Worm (Caenorhabditis elegans) whole organism, L1 larva: ENCODE results near the gene sam-10.

Experiments used
- C16A3.4 ChIP-seq: fragments of 150-350 bp; optimal IDR thresholded peaks from 2 replicates; lab custom pipeline; 2014; ENCODE audit warnings: missing biosample characterization, missing genetic modification characterization
- Y116A8C.19 ChIP-seq: sonication (generic microtip); optimal IDR thresholded peaks from 2 replicates; lab custom pipeline; 2016; ENCODE audit warnings: missing compliant biosample characterization, missing genetic modification characterization, borderline replicate concordance
- aha-1 ChIP-seq: fragments of 150-350 bp; optimal IDR thresholded peaks from 2 replicates; lab custom pipeline; 2014; ENCODE audit warnings: missing biosample characterization, missing genetic modification characterization
- alr-1 ChIP-seq: fragments of 200-800 bp; sonication (Bioruptor generic); optimal IDR thresholded peaks from 2 replicates; lab custom pipeline; 2018; ENCODE audit warnings: borderline replicate concordance, mild to moderate bottlenecking, missing genetic modification characterization, missing compliant biosample characterization
- ceh-8 ChIP-seq: fragments of 200-800 bp; sonication (Bioruptor generic); optimal IDR thresholded peaks from 2 replicates; lab custom pipeline; 2018; ENCODE audit warnings: mild to moderate bottlenecking, missing genetic modification characterization, moderate library complexity, missing compliant biosample characterization
- ceh-88 ChIP-seq: fragments of 200-800 bp; sonication (Bioruptor generic); IDR thresholded peaks from 2 replicates; pipeline ENCODE4 v1.3.6; 2022; ENCODE audit warnings: missing genetic modification characterization, missing compliant biosample characterization
- ces-1 ChIP-seq: fragments of 150-350 bp; optimal IDR thresholded peaks from 2 replicates; lab custom pipeline; 2014; ENCODE audit warnings: missing biosample characterization, missing genetic modification reagents, missing genetic modification characterization
- dpl-1 ChIP-seq, 3 experiments: fragments of 150-350 bp in 2 of 3; sonication (generic microtip) in 1 of 3; optimal IDR thresholded peaks; 2 replicates each; lab custom pipeline; 2014 to 2017; ENCODE audit warnings: missing biosample characterization in 3 of 3, missing genetic modification characterization in 3 of 3, missing genetic modification reagents in 3 of 3
- efl-1 ChIP-seq, 4 experiments: fragments of 150-350 bp; optimal IDR thresholded peaks in 3 of 4; peaks in 1 of 4; 1 replicate in 1 of 4; 2 replicates in 3 of 4; lab custom pipeline; 2014; ENCODE audit warnings: missing biosample characterization in 2 of 4, missing genetic modification characterization in 2 of 4, missing genetic modification reagents in 2 of 4
- egl-27 ChIP-seq, 2 experiments: fragments of 150-350 bp in 1 of 2; sonication (generic microtip); optimal IDR thresholded peaks; 3 replicates each; lab custom pipeline; 2017 to 2018; ENCODE audit warnings: missing biosample characterization in 2 of 2, missing genetic modification characterization in 2 of 2, missing genetic modification reagents in 2 of 2
- elt-2 ChIP-seq: sonication (generic microtip); optimal IDR thresholded peaks from 2 replicates; lab custom pipeline; 2016; ENCODE audit warnings: missing genetic modification characterization, mild to moderate bottlenecking, inconsistent platforms, missing compliant biosample characterization, missing genetic modification reagents
- elt-3 ChIP-seq, 6 experiments: fragments of 150-350 bp in 1 of 6; sonication (generic microtip); optimal IDR thresholded peaks; 2 replicates each; lab custom pipeline; 2017 to 2018; ENCODE audit warnings: missing biosample characterization in 6 of 6, missing genetic modification characterization in 6 of 6, inconsistent platforms in 1 of 6
- hpl-2 ChIP-seq: fragments of 150-350 bp; optimal IDR thresholded peaks from 2 replicates; lab custom pipeline; 2014; ENCODE audit warnings: missing biosample characterization, missing genetic modification reagents, missing genetic modification characterization
- isw-1 ChIP-seq: fragments of 200-800 bp; sonication (Bioruptor generic); IDR thresholded peaks from 2 replicates; pipeline ENCODE4 v1.3.6; 2022; ENCODE audit warnings: missing genetic modification characterization, missing compliant biosample characterization
- lin-14 ChIP-seq: fragments of 200-800 bp; sonication (Bioruptor generic); optimal IDR thresholded peaks from 2 replicates; lab custom pipeline; 2018; ENCODE audit warnings: mild to moderate bottlenecking, missing genetic modification characterization, moderate library complexity, missing compliant biosample characterization
- lin-15B ChIP-seq: fragments of 150-350 bp; sonication (generic microtip); optimal IDR thresholded peaks from 3 replicates; lab custom pipeline; 2014; ENCODE audit warnings: missing biosample characterization, missing genetic modification characterization
- lir-3 ChIP-seq: sonication (generic microtip); optimal IDR thresholded peaks from 2 replicates; lab custom pipeline; 2016; ENCODE audit warnings: mild to moderate bottlenecking, missing genetic modification characterization, moderate library complexity, missing compliant biosample characterization; ENCODE audit not compliant: poor library complexity
- mef-2 ChIP-seq: fragments of 150-350 bp; optimal IDR thresholded peaks from 2 replicates; lab custom pipeline; 2014; ENCODE audit warnings: missing biosample characterization, missing genetic modification characterization
- nhr-47 ChIP-seq: sonication (generic microtip); optimal IDR thresholded peaks from 2 replicates; lab custom pipeline; 2016; ENCODE audit warnings: mild to moderate bottlenecking, missing genetic modification characterization, moderate library complexity, missing compliant biosample characterization
- nhr-71 ChIP-seq: sonication (generic microtip); optimal IDR thresholded peaks from 2 replicates; lab custom pipeline; 2016; ENCODE audit warnings: mild to moderate bottlenecking, missing genetic modification characterization, moderate library complexity, missing compliant biosample characterization
- nhr-77 ChIP-seq: fragments of 150-350 bp; optimal IDR thresholded peaks from 2 replicates; lab custom pipeline; 2014; ENCODE audit warnings: missing biosample characterization, missing genetic modification characterization
- nhr-85 ChIP-seq: sonication (generic microtip); peaks from one replicate; lab custom pipeline; 2016; ENCODE audit warnings: missing genetic modification characterization, inconsistent platforms, missing compliant biosample characterization
- nhr-90 ChIP-seq: sonication (generic microtip); optimal IDR thresholded peaks from 2 replicates; lab custom pipeline; 2016; ENCODE audit warnings: mild to moderate bottlenecking, missing genetic modification characterization, missing compliant biosample characterization; ENCODE audit not compliant: poor library complexity
- pax-3 ChIP-seq: fragments of 200-800 bp; sonication (Bioruptor generic); optimal IDR thresholded peaks from 2 replicates; lab custom pipeline; 2018; ENCODE audit warnings: mild to moderate bottlenecking, missing genetic modification characterization, moderate library complexity, missing compliant biosample characterization
- snpc-4 ChIP-seq: fragments of 150-350 bp; optimal IDR thresholded peaks from 2 replicates; lab custom pipeline; 2014; ENCODE audit warnings: missing biosample characterization, missing genetic modification characterization
- sup-37 ChIP-seq: fragments of 200-800 bp; sonication (Bioruptor generic); optimal IDR thresholded peaks from 2 replicates; lab custom pipeline; 2018; ENCODE audit warnings: mild to moderate bottlenecking, missing genetic modification characterization, missing compliant biosample characterization
- tbx-2 ChIP-seq: sonication (generic microtip); optimal IDR thresholded peaks from 2 replicates; lab custom pipeline; 2016; ENCODE audit warnings: missing genetic modification characterization, missing compliant biosample characterization
- unc-130 ChIP-seq: fragments of 150-350 bp; optimal IDR thresholded peaks from 2 replicates; lab custom pipeline; 2017; ENCODE audit warnings: missing biosample characterization, missing genetic modification characterization, inconsistent platforms
- zip-4 ChIP-seq: fragments of 200-800 bp; sonication (Bioruptor generic); optimal IDR thresholded peaks from 2 replicates; lab custom pipeline; 2018; ENCODE audit warnings: mild to moderate bottlenecking, missing genetic modification characterization, moderate library complexity, missing compliant biosample characterization
- ztf-4 ChIP-seq: fragments of 150-350 bp; optimal IDR thresholded peaks from 2 replicates; lab custom pipeline; 2014; ENCODE audit warnings: missing biosample characterization, missing genetic modification characterization

Gene sam-10

DNA sequence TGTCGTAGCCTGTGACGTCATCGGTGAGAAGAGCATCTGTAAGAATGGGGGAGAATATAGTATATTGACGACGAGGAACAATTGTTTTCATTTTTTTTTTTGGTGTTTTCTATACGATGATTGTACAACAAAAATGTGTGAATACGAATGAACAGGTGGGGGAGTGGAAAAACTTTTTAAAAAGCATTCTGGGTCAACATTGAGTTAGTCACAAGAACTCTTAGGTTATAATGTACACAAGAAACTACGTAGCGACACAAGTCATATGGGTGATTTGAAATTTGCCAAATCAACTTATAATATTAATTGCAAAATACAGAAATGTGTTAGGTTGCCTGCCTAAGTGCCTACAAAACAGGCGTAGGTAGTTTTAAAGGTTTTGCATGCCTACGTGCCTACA is 46.2 kb downstream of the sam-10 start:
- TF ChIP-seq efl-1 (optimal IDR thresholded peaks at IDR 0.05; lab: Kevin White, UChicago) (no peak), efl-1 (GFP tag; optimal IDR thresholded peaks at IDR 0.05 in 1 of 2; lab: Kevin White, UChicago) (peak in 1 of 2 experiments; percentile 72), lin-15B (tag; lab: Kevin White, UChicago) (no peak)
- TF ChIP-seq, all 84 proteins: peak for 1

ce11 chrII:13283486-13283885 is 46.8 kb downstream of the sam-10 start:
- TF ChIP-seq elt-3 (tag; optimal IDR thresholded peaks at IDR 0.05; lab: Kevin White, UChicago), result no peak
- no peak for TF ChIP-seq efl-1 (optimal IDR thresholded peaks at IDR 0.05; lab: Kevin White, UChicago)
- TF ChIP-seq efl-1 (GFP tag; optimal IDR thresholded peaks at IDR 0.05 in 1 of 2; lab: Kevin White, UChicago), result peak in 1 of 2 experiments; percentile 83

DNA sequence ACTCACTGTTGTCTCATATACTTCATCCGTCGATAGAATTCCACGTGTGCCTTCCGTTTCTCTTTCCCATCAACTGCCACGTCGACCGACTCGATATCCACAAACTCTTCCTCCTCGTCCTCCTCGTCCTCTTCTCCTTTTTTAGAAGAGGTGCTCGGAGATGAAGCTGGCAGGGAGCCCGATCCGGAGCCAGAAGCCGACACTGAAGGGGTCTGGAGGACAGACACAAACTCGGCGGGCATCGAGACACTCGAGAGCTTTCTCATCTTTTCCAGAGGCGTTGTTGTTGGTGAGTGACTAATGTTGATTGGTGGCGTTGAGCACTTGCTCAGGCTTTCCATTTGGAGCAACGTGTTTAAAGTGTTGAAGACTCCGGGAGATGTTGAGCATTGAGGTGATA is 47.8 kb downstream of the sam-10 start:
- no peak for TF ChIP-seq egl-27 (tag; optimal IDR thresholded peaks at IDR 0.05; lab: Kevin White, UChicago)
- no peak for TF ChIP-seq alr-1 (tag; lab: Kevin White, UChicago)
- no peak for TF ChIP-seq ztf-4
- no peak for TF ChIP-seq C16A3.4
- TF ChIP-seq elt-2, result no peak
- no peak for TF ChIP-seq mef-2 (tag; lab: Kevin White, UChicago)
- no peak for TF ChIP-seq Y116A8C.19 (tag; lab: Kevin White, UChicago)
- no peak for TF ChIP-seq sup-37 (GFP tag; lab: Kevin White, UChicago)
- TF ChIP-seq hpl-2 (GFP tag; lab: Kevin White, UChicago), result no peak
- no peak for TF ChIP-seq lir-3 (tag; lab: Kevin White, UChicago)
- TF ChIP-seq unc-130 (tag; lab: Kevin White, UChicago), result no peak
- TF ChIP-seq snpc-4 (tag; lab: Kevin White, UChicago), result no peak
- TF ChIP-seq elt-3 (tag; optimal IDR thresholded peaks at IDR 0.05; lab: Kevin White, UChicago), result no peak
- no peak for TF ChIP-seq aha-1
- TF ChIP-seq lin-14 (GFP tag; lab: Kevin White, UChicago), result no peak
- no peak for TF ChIP-seq nhr-77 (tag; lab: Kevin White, UChicago)

- TF ChIP-seq ceh-8 (peak; percentile 0), nhr-47 (tag; lab: Kevin White, UChicago) (peak; percentile 10), dpl-1 (GFP tag; optimal IDR thresholded peaks at IDR 0.05; lab: Kevin White, UChicago) (peak in 1 of 3 experiments; percentile 8), lir-3 (tag; lab: Kevin White, UChicago) (no peak), ceh-88 (GFP tag; lab: Robert Waterston, UW) (0 out of 2 replicates have a peak, but pooled peaks have one; percentile 11), pax-3 (tag; lab: Kevin White, UChicago) (peak; percentile 50), ces-1 (GFP tag; lab: Kevin White, UChicago) (no peak), nhr-85 (tag; lab: Kevin White, UChicago) (peak; percentile 46), efl-1 (optimal IDR thresholded peaks at IDR 0.05; lab: Kevin White, UChicago) (peak in 1 of 2 experiments; percentile 31), efl-1 (GFP tag; optimal IDR thresholded peaks at IDR 0.05 in 1 of 2; lab: Kevin White, UChicago) (peak; percentile 42 to 92), zip-4 (no peak), nhr-90 (tag; lab: Kevin White, UChicago) (no peak), nhr-71 (peak; percentile 20), ztf-4 (peak; percentile 46)
These were observed 50.9 kb downstream of the sam-10 start for ce11 chrII:13279216-13280123.

- TF ChIP-seq isw-1, result no peak
- TF ChIP-seq tbx-2 (tag; lab: Kevin White, UChicago), result no peak
- no peak for TF ChIP-seq C16A3.4
These were observed 51.6 kb downstream of the sam-10 start for ce11 chrII:13278716-13279115.
